Worm (Caenorhabditis elegans): ENCODE results near the gene lsm-7.

ce11 chrIV:10950363-10951214 lies 17.3 kb downstream of the lsm-7 start:
- TF ChIP-seq unc-62 (GFP tag; optimal IDR thresholded peaks at IDR 0.05) (no peak), unc-39 (tag; optimal IDR thresholded peaks at IDR 0.05) (no peak), ceh-82 (tag; optimal IDR thresholded peaks at IDR 0.05) (no peak), ztf-11 (tag; optimal IDR thresholded peaks at IDR 0.05) (no peak), alr-1 (tag; optimal IDR thresholded peaks at IDR 0.05) (no peak), ama-1 (optimal IDR thresholded peaks at IDR 0.05) (no peak), elt-1 (tag; optimal IDR thresholded peaks at IDR 0.05) (no peak), nhr-25 (tag; optimal IDR thresholded peaks at IDR 0.05) (no peak), nhr-77 (tag; optimal IDR thresholded peaks at IDR 0.05) (no peak), unc-55 (GFP tag; optimal IDR thresholded peaks at IDR 0.05) (no peak)

Measured in whole organism, L2 larva.